Fruit fly (Drosophila melanogaster) whole organism, prepupa: Measurements from ENCODE around the gene Papst2.

Experiments used
- Blimp-1 ChIP-seq: fragments of 200-800 bp; sonication (Bioruptor generic); optimal IDR thresholded peaks from 3 replicates; lab custom pipeline; 2017; ENCODE audit warnings: missing biosample characterization, missing genetic modification characterization, mild to moderate bottlenecking, moderate library complexity, missing genetic modification reagents
- CG10669 ChIP-seq: fragments of 200-800 bp; sonication (Bioruptor generic); optimal IDR thresholded peaks from 3 replicates; lab custom pipeline; 2018; ENCODE audit warnings: missing biosample characterization, mild to moderate bottlenecking, missing genetic modification characterization, moderate library complexity
- CG11294 ChIP-seq: fragments of 200-800 bp; sonication (Bioruptor generic); IDR thresholded peaks from 2 replicates; pipeline ENCODE4 v1.3.6; 2022; ENCODE audit warnings: missing biosample characterization, missing genetic modification characterization
- CG11902 ChIP-seq: fragments of 200-800 bp; sonication (Bioruptor generic); optimal IDR thresholded peaks from 3 replicates; lab custom pipeline; 2016; ENCODE audit warnings: missing biosample characterization, missing genetic modification characterization
- CG1621 ChIP-seq: fragments of 200-800 bp; sonication (Bioruptor generic); optimal IDR thresholded peaks from 3 replicates; lab custom pipeline; 2018; ENCODE audit warnings: missing biosample characterization, mild to moderate bottlenecking, missing genetic modification characterization
- CG16779 ChIP-seq: fragments of 200-800 bp; sonication (Bioruptor generic); optimal IDR thresholded peaks from 3 replicates; lab custom pipeline; 2017; ENCODE audit warnings: missing biosample characterization, mild to moderate bottlenecking, missing genetic modification characterization
- CG31627 ChIP-seq: fragments of 200-800 bp; sonication (Bioruptor generic); optimal IDR thresholded peaks from 3 replicates; lab custom pipeline; 2016; ENCODE audit warnings: missing biosample characterization, missing genetic modification characterization
- CG32006 ChIP-seq: fragments of 200-800 bp; sonication (Bioruptor generic); optimal IDR thresholded peaks from 3 replicates; lab custom pipeline; 2017; ENCODE audit warnings: missing biosample characterization, mild to moderate bottlenecking, missing genetic modification characterization
- CG3919 ChIP-seq: fragments of 200-800 bp; sonication (Bioruptor generic); optimal IDR thresholded peaks from 3 replicates; lab custom pipeline; 2016; ENCODE audit warnings: missing biosample characterization, missing genetic modification characterization
- CG4318 ChIP-seq: fragments of 200-800 bp; sonication (Bioruptor generic); optimal IDR thresholded peaks from 3 replicates; lab custom pipeline; 2017; ENCODE audit warnings: missing biosample characterization, mild to moderate bottlenecking, missing genetic modification characterization
- CG6163 ChIP-seq: fragments of 200-800 bp; sonication (Bioruptor generic); IDR thresholded peaks from 3 replicates; pipeline ENCODE4 v1.3.6; 2022; ENCODE audit warnings: missing biosample characterization, missing genetic modification characterization
- CG6276 ChIP-seq: fragments of 200-800 bp; sonication (Bioruptor generic); optimal IDR thresholded peaks from 2 replicates; lab custom pipeline; 2017; ENCODE audit warnings: missing biosample characterization, mild to moderate bottlenecking, missing genetic modification characterization
- CG6792 ChIP-seq: fragments of 200-800 bp; sonication (Bioruptor generic); optimal IDR thresholded peaks from 3 replicates; lab custom pipeline; 2016; ENCODE audit warnings: missing biosample characterization, missing genetic modification characterization
- CG6808 ChIP-seq: fragments of 200-800 bp; sonication (Bioruptor generic); optimal IDR thresholded peaks from 3 replicates; lab custom pipeline; 2017; ENCODE audit warnings: missing biosample characterization, missing genetic modification characterization, mild to moderate bottlenecking, moderate library complexity, missing genetic modification reagents
- CG7368 ChIP-seq: fragments of 200-800 bp; sonication (Bioruptor generic); optimal IDR thresholded peaks from 3 replicates; lab custom pipeline; 2016; ENCODE audit warnings: missing biosample characterization, missing genetic modification characterization
- Eip75B ChIP-seq: fragments of 200-800 bp; sonication (Bioruptor generic); optimal IDR thresholded peaks from 3 replicates; lab custom pipeline; 2016; ENCODE audit warnings: missing biosample characterization, missing genetic modification characterization
- Eip78C ChIP-seq: fragments of 200-800 bp; sonication (Bioruptor generic); peaks from one replicate; lab custom pipeline; 2016; ENCODE audit warnings: missing biosample characterization, missing genetic modification characterization
- Eip93F ChIP-seq: fragments of 200-800 bp; sonication (Bioruptor generic); optimal IDR thresholded peaks from 2 replicates; lab custom pipeline; 2016; ENCODE audit warnings: missing biosample characterization, mild to moderate bottlenecking, missing genetic modification characterization
- Ets21C ChIP-seq: fragments of 200-800 bp; sonication (Bioruptor generic); optimal IDR thresholded peaks from 3 replicates; lab custom pipeline; 2016; ENCODE audit warnings: missing biosample characterization, missing genetic modification characterization
- Ets96B ChIP-seq: fragments of 200-800 bp; optimal IDR thresholded peaks from 2 replicates; lab custom pipeline; 2019; ENCODE audit warnings: missing biosample characterization, mild to moderate bottlenecking, missing genetic modification characterization, moderate library complexity
- Gug ChIP-seq: fragments of 200-800 bp; sonication (Bioruptor generic); IDR thresholded peaks from 2 replicates; pipeline ENCODE4 v1.3.6; 2022; ENCODE audit warnings: missing biosample characterization, missing genetic modification characterization
- Hr4 ChIP-seq: fragments of 200-800 bp; sonication (Bioruptor generic); optimal IDR thresholded peaks from 3 replicates; lab custom pipeline; 2016; ENCODE audit warnings: missing biosample characterization, missing genetic modification characterization
- Met ChIP-seq: fragments of 200-800 bp; sonication (Bioruptor generic); optimal IDR thresholded peaks from 3 replicates; lab custom pipeline; 2016; ENCODE audit warnings: missing biosample characterization, missing genetic modification characterization
- OdsH ChIP-seq: fragments of 200-800 bp; sonication (Bioruptor generic); optimal IDR thresholded peaks from 3 replicates; lab custom pipeline; 2016; ENCODE audit warnings: missing biosample characterization, missing genetic modification characterization
- Smox ChIP-seq: fragments of 200-800 bp; sonication (Bioruptor generic); optimal IDR thresholded peaks from 3 replicates; lab custom pipeline; 2016; ENCODE audit warnings: missing biosample characterization, missing genetic modification characterization
- Sox102F ChIP-seq: fragments of 200-800 bp; sonication (Bioruptor generic); optimal IDR thresholded peaks from 2 replicates; lab custom pipeline; 2016; ENCODE audit warnings: missing biosample characterization, mild to moderate bottlenecking, missing genetic modification characterization
- Sox14 ChIP-seq: fragments of 200-800 bp; sonication (Bioruptor generic); optimal IDR thresholded peaks from 3 replicates; lab custom pipeline; 2016; ENCODE audit warnings: missing biosample characterization, missing genetic modification characterization
- Sox15 ChIP-seq: fragments of 200-800 bp; sonication (Bioruptor generic); optimal IDR thresholded peaks from 3 replicates; lab custom pipeline; 2016; ENCODE audit warnings: missing biosample characterization, missing genetic modification characterization
- achi ChIP-seq: fragments of 200-800 bp; sonication (Bioruptor generic); optimal IDR thresholded peaks from 3 replicates; lab custom pipeline; 2016; ENCODE audit warnings: missing biosample characterization, missing genetic modification characterization
- acj6 ChIP-seq: fragments of 200-800 bp; sonication (Bioruptor generic); optimal IDR thresholded peaks from 3 replicates; lab custom pipeline; 2016; ENCODE audit warnings: missing biosample characterization, missing genetic modification characterization
- cyc ChIP-seq: fragments of 200-800 bp; sonication (Bioruptor generic); optimal IDR thresholded peaks from 3 replicates; lab custom pipeline; 2016; ENCODE audit warnings: missing biosample characterization, missing genetic modification characterization
- eg ChIP-seq: fragments of 200-800 bp; sonication (Bioruptor generic); IDR thresholded peaks from 3 replicates; pipeline ENCODE4 v1.3.6; 2022; ENCODE audit warnings: missing biosample characterization, missing genetic modification characterization
- fd59A ChIP-seq: fragments of 200-800 bp; sonication (Bioruptor generic); optimal IDR thresholded peaks from 2 replicates; lab custom pipeline; 2017; ENCODE audit warnings: missing biosample characterization, mild to moderate bottlenecking, missing genetic modification characterization, missing genetic modification reagents
- fkh ChIP-seq: fragments of 200-800 bp; sonication (Bioruptor generic); optimal IDR thresholded peaks from 3 replicates; lab custom pipeline; 2017; ENCODE audit warnings: missing biosample characterization, mild to moderate bottlenecking, missing genetic modification characterization, moderate library complexity
- salr ChIP-seq, 2 experiments: fragments of 200-800 bp; sonication (Bioruptor generic); optimal IDR thresholded peaks; 3 replicates each; lab custom pipeline; 2016 to 2018; ENCODE audit warnings: missing biosample characterization in 2 of 2, missing genetic modification characterization in 2 of 2, mild to moderate bottlenecking in 1 of 2
- spab ChIP-seq: fragments of 200-800 bp; sonication (Bioruptor generic); optimal IDR thresholded peaks from 2 replicates; lab custom pipeline; 2017; ENCODE audit warnings: missing biosample characterization, mild to moderate bottlenecking, missing genetic modification characterization, missing genetic modification reagents
- ss ChIP-seq, 2 experiments: fragments of 200-800 bp; sonication (Bioruptor generic); optimal IDR thresholded peaks; 2 replicates in 1 of 2; 3 replicates in 1 of 2; lab custom pipeline; 2017 to 2018; ENCODE audit warnings: mild to moderate bottlenecking in 2 of 2, missing biosample characterization in 2 of 2, missing genetic modification characterization in 2 of 2, moderate library complexity in 1 of 2
- svp ChIP-seq: fragments of 200-800 bp; sonication (Bioruptor generic); peaks from one replicate; lab custom pipeline; 2016; ENCODE audit warnings: missing biosample characterization, missing genetic modification characterization
- vri ChIP-seq: fragments of 200-800 bp; sonication (Bioruptor generic); optimal IDR thresholded peaks from 3 replicates; lab custom pipeline; 2016; ENCODE audit warnings: missing biosample characterization, mild to moderate bottlenecking, missing genetic modification characterization

Papst2 gene

dm6 chr3L:17007041-17007471 lies 35.5 kb upstream of the Papst2 start (continued):
- TF ChIP-seq CG3919 (GFP tag; lab: Kevin White, UChicago), result peak; percentile 59
- TF ChIP-seq CG6163 (GFP tag; lab: Robert Waterston, UW), result peak; percentile 75
- peak; percentile 17 for TF ChIP-seq CG6792 (GFP tag; lab: Kevin White, UChicago)
- TF ChIP-seq CG4318 (GFP tag; lab: Kevin White, UChicago), result peak; percentile 44
- TF ChIP-seq cyc (GFP tag; lab: Kevin White, UChicago), result peak; percentile 27
- TF ChIP-seq eg, result peak; percentile 75
- TF ChIP-seq Sox102F (GFP tag; lab: Kevin White, UChicago), result peak; percentile 23
- TF ChIP-seq Ets21C (GFP tag; lab: Kevin White, UChicago), result peak; percentile 8
- peak; percentile 44 for TF ChIP-seq Sox15
- peak; percentile 47 for TF ChIP-seq CG11902
- peak; percentile 39 for TF ChIP-seq CG10669 (GFP tag; lab: Kevin White, UChicago)
- TF ChIP-seq CG1621, result peak; percentile 11
- TF ChIP-seq Smox, result peak; percentile 41
- peak; percentile 50 for TF ChIP-seq CG6276 (GFP tag; lab: Kevin White, UChicago)
- TF ChIP-seq Hr4 (GFP tag; lab: Kevin White, UChicago), result peak; percentile 50
- peak; percentile 45 for TF ChIP-seq achi (GFP tag; lab: Kevin White, UChicago)
- no peak for TF ChIP-seq Blimp-1 (GFP tag; lab: Kevin White, UChicago)
- peak; percentile 11 for TF ChIP-seq Eip75B (GFP tag; lab: Kevin White, UChicago)
- TF ChIP-seq CG7368, result peak; percentile 40
- TF ChIP-seq OdsH (GFP tag; lab: Kevin White, UChicago), result peak; percentile 62
- TF ChIP-seq salr (GFP tag; optimal IDR thresholded peaks at IDR 0.05; lab: Kevin White, UChicago), result peak; percentile 5 to 20
- peak; percentile 51 for TF ChIP-seq spab (GFP tag; lab: Kevin White, UChicago)
- peak; percentile 60 for TF ChIP-seq CG32006 (GFP tag; lab: Kevin White, UChicago)
- TF ChIP-seq ss (GFP tag; optimal IDR thresholded peaks at IDR 0.05; lab: Kevin White, UChicago), result peak; percentile 13 to 19
- peak; percentile 50 for TF ChIP-seq Sox14 (GFP tag; lab: Kevin White, UChicago)
- TF ChIP-seq CG6808 (GFP tag; lab: Kevin White, UChicago), result peak; percentile 51

dm6 chr3L:17007496-17007895 lies 35.1 kb upstream of the Papst2 start:
- TF ChIP-seq Gug (GFP tag; lab: Robert Waterston, UW) (no peak), CG1621 (no peak), fkh (GFP tag; lab: Kevin White, UChicago) (peak; percentile 58)
- TF ChIP-seq, all 60 proteins: peak for 1

DNA sequence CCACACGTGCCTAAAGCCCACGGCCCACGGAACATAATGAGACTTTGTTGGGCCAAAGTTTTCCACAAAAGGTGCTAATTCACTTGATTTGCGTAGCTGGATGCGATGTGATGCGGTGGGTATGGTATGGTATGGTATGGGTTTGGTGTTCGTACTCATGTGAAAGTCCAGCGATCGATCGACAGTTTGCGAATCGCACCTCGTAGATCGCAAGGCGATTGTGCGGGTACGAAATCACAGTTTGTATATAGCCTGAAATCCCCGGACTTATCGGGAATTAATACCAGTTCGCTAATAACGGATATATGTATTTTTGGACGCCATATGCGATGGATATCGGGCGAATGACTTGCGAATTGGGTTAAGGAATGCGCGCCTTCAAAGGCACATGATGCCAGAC lies 34.7 kb upstream of the Papst2 start:
- no peak for TF ChIP-seq CG31627 (GFP tag; lab: Kevin White, UChicago)
- TF ChIP-seq Sox15, result no peak
- TF ChIP-seq Ets96B, result no peak
- no peak for TF ChIP-seq CG6163 (GFP tag; lab: Robert Waterston, UW)

DNA sequence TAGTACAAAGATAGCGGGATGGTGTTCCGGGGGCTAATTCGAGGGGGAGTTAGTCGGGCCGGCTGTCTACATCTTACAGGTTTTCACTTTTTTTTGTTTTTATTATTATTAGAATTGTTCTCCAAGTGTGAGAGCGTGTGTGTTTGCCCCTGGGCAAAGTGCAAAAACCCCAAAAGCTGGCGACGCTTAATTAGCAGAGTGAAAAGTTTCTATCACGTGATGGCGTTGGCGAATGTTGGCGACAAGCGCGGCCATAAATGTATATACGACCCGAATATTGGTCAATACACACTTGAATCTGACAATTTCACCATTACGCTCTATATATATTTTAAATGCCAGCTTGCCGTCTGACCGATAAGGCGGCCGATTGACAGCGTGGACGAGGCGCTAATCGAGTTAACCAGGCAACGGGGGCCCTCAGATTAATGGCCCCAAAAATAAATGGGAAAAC lies 33.7 kb upstream of the Papst2 start:
- TF ChIP-seq fkh (GFP tag; lab: Kevin White, UChicago) (peak; percentile 41), acj6 (no peak), CG11294 (GFP tag; lab: Robert Waterston, UW) (no peak), Eip93F (GFP tag; lab: Kevin White, UChicago) (peak; percentile 65), Sox15 (no peak), CG16779 (tag; lab: Kevin White, UChicago) (no peak), Met (GFP tag; lab: Kevin White, UChicago) (no peak), svp (GFP tag; lab: Kevin White, UChicago) (peak; percentile 42), CG6163 (GFP tag; lab: Robert Waterston, UW) (0 out of 3 replicates have a peak, but pooled peaks have one; percentile 21), Eip78C (GFP tag; lab: Kevin White, UChicago) (peak; percentile 39), fd59A (GFP tag; lab: Kevin White, UChicago) (no peak), vri (GFP tag; lab: Kevin White, UChicago) (peak; percentile 74)
